Fruit fly (Drosophila melanogaster): Measurements from ENCODE around the gene Sec16.

Gene Sec16

dm6 chrX:12567663-12568062 lies 28.2 kb upstream of the Sec16 start (continued):
- TF ChIP-seq CG17829 (tag; optimal IDR thresholded peaks at IDR 0.05) (peak; percentile 76), disco-r (GFP tag; optimal IDR thresholded peaks at IDR 0.05) (no peak), MBD-R2 (GFP tag; IDR thresholded peaks at IDR 0.05) (peak; percentile 47; the same call in 1 of the 2 replicates), C15 (GFP tag; IDR thresholded peaks at IDR 0.05) (peak; percentile 60; the same call in 1 of the 3 replicates), chif (GFP tag; optimal IDR thresholded peaks at IDR 0.05) (no peak), Mes4 (GFP tag; optimal IDR thresholded peaks at IDR 0.05) (no peak), CG12769 (tag; optimal IDR thresholded peaks at IDR 0.05) (peak; percentile 1), ttk (GFP tag; IDR thresholded peaks at IDR 0.05) (peak; percentile 70; the same call in 1 of the 2 replicates), HLHmδ (GFP tag; optimal IDR thresholded peaks at IDR 0.05) (no peak), pnt (GFP tag; optimal IDR thresholded peaks at IDR 0.05) (no peak), CG10209 (GFP tag; optimal IDR thresholded peaks at IDR 0.05) (peak; percentile 75), jing (GFP tag; optimal IDR thresholded peaks at IDR 0.05) (no peak), seq (GFP tag; IDR thresholded peaks at IDR 0.05) (peak; percentile 81), CG16863 (GFP tag; optimal IDR thresholded peaks at IDR 0.05) (no peak), CG15601 (tag; optimal IDR thresholded peaks at IDR 0.05) (peak; percentile 57), psq (GFP tag; optimal IDR thresholded peaks at IDR 0.05) (no peak), exex (tag; optimal IDR thresholded peaks at IDR 0.05) (peak; percentile 69), gce (GFP tag; IDR thresholded peaks at IDR 0.05) (no peak), tup (GFP tag; optimal IDR thresholded peaks at IDR 0.05) (no peak), lilli (GFP tag; optimal IDR thresholded peaks at IDR 0.05) (peak; percentile 34), zfh2 (GFP tag; optimal IDR thresholded peaks at IDR 0.05) (no peak), Dbx (GFP tag; IDR thresholded peaks at IDR 0.05) (peak; percentile 86), Doc2 (GFP tag; IDR thresholded peaks at IDR 0.05) (no peak), Drgx (GFP tag; IDR thresholded peaks at IDR 0.05) (peak; percentile 83), CG3726 (GFP tag; IDR thresholded peaks at IDR 0.05) (0 out of 3 replicates have a peak, but pooled peaks have one; percentile 45), CG17328 (GFP tag; IDR thresholded peaks at IDR 0.05) (peak; percentile 75), CG10543 (GFP tag; optimal IDR thresholded peaks at IDR 0.05) (peak; percentile 80), H15 (GFP tag; IDR thresholded peaks at IDR 0.05) (0 out of 3 replicates have a peak, but pooled peaks have one; percentile 63), Hmx (GFP tag; optimal IDR thresholded peaks at IDR 0.05) (no peak), Scr (GFP tag; IDR thresholded peaks at IDR 0.05; ENCODE audit: partially characterized antibody) (no peak), h (optimal IDR thresholded peaks at IDR 0.05) (no peak), slou (GFP tag; optimal IDR thresholded peaks at IDR 0.05) (peak; percentile 55), Aef1 (GFP tag; IDR thresholded peaks at IDR 0.05) (peak; percentile 67; the same call in 2 of the 3 replicates), pzg (GFP tag; optimal IDR thresholded peaks at IDR 0.05) (no peak), dysf (GFP tag; IDR thresholded peaks at IDR 0.05) (peak; percentile 87), gfzf (GFP tag; optimal IDR thresholded peaks at IDR 0.05) (no peak), kni (GFP tag; optimal IDR thresholded peaks at IDR 0.05) (no peak), Side (GFP tag; optimal IDR thresholded peaks at IDR 0.05) (no peak), CG16815 (GFP tag; optimal IDR thresholded peaks at IDR 0.05) (peak; percentile 25), Trl (optimal IDR thresholded peaks at IDR 0.05) (peak in 1 of 2 experiments; percentile 17), Trl (GFP tag; optimal IDR thresholded peaks at IDR 0.05) (no peak)

- no peak for TF ChIP-seq Atf-2 (GFP tag; optimal IDR thresholded peaks at IDR 0.05)
- TF ChIP-seq Med (GFP tag): peak; percentile 55
- TF ChIP-seq Ptx1 (GFP tag; IDR thresholded peaks at IDR 0.05): 0 out of 2 replicates have a peak, but pooled peaks have one; percentile 7
- TF ChIP-seq CTCF (GFP tag; optimal IDR thresholded peaks at IDR 0.05): peak; percentile 91
- peak; percentile 42 for TF ChIP-seq abd-A (tag; optimal IDR thresholded peaks at IDR 0.05)
- TF ChIP-seq Sry-δ (GFP tag; optimal IDR thresholded peaks at IDR 0.05): no peak
- peak; percentile 88 for TF ChIP-seq ewg (GFP tag; optimal IDR thresholded peaks at IDR 0.05)
- TF ChIP-seq Dip2 (GFP tag; IDR thresholded peaks at IDR 0.05): peak; percentile 85
- peak; percentile 93 for TF ChIP-seq Deaf1 (tag; optimal IDR thresholded peaks at IDR 0.05)
- TF ChIP-seq CG10979 (tag; optimal IDR thresholded peaks at IDR 0.05): peak; percentile 87
- peak; percentile 11 for TF ChIP-seq pzg (GFP tag; optimal IDR thresholded peaks at IDR 0.05)
- TF ChIP-seq CG31388 (GFP tag; optimal IDR thresholded peaks at IDR 0.05): no peak
Observed at dm6 chrX:12568292-12568923, 27.4 kb upstream of the Sec16 start, which contains the start of gene hwt. hwt (minus strand) TSS chrX:12568452.
